Worm (Caenorhabditis elegans): Measurements from ENCODE around the gene F09E10.5.

The F09E10.5 gene

ce11 chrX:1453770-1454169 is 40.4 kb downstream of the F09E10.5 start, which contains the start of gene cebp-1:
Gene cebp-1 (minus strand): TSS chrX:1453868.
- peak; percentile 23 for TF ChIP-seq sma-3 (GFP tag; optimal IDR thresholded peaks at IDR 0.05)
- no peak for TF ChIP-seq ceh-16 (tag; optimal IDR thresholded peaks at IDR 0.05)
- TF ChIP-seq unc-62 (GFP tag; optimal IDR thresholded peaks at IDR 0.05) = no peak
- no peak for TF ChIP-seq nhr-10 (tag; optimal IDR thresholded peaks at IDR 0.05)
- TF ChIP-seq elt-3 (tag; optimal IDR thresholded peaks at IDR 0.05) = no peak
- no peak for TF ChIP-seq nhr-23 (tag; optimal IDR thresholded peaks at IDR 0.05)
- no peak for TF ChIP-seq Y55F3AM.14 (GFP tag; optimal IDR thresholded peaks at IDR 0.05)
- TF ChIP-seq sma-9 (GFP tag; optimal IDR thresholded peaks at IDR 0.05) = peak; percentile 85
- TF ChIP-seq sma-9 (tag; optimal IDR thresholded peaks at IDR 0.05) = no peak
- TF ChIP-seq nhr-129 (tag; optimal IDR thresholded peaks at IDR 0.05) = no peak
- TF ChIP-seq nhr-11 (tag; optimal IDR thresholded peaks at IDR 0.05) = no peak
- TF ChIP-seq unc-55 (GFP tag; optimal IDR thresholded peaks at IDR 0.05) = peak; percentile 36
- TF ChIP-seq alr-1 (tag; optimal IDR thresholded peaks at IDR 0.05) = no peak
- peak; percentile 63 for TF ChIP-seq blmp-1 (tag; optimal IDR thresholded peaks at IDR 0.05; ENCODE audit: insufficient read depth)
- TF ChIP-seq zag-1 (tag; optimal IDR thresholded peaks at IDR 0.05) = no peak
- no peak for TF ChIP-seq dmd-4 (tag; optimal IDR thresholded peaks at IDR 0.05)
- no peak for TF ChIP-seq mdl-1 (tag; optimal IDR thresholded peaks at IDR 0.05)
- no peak for TF ChIP-seq nhr-21 (tag; optimal IDR thresholded peaks at IDR 0.05)
- no peak for TF ChIP-seq snpc-4 (tag; optimal IDR thresholded peaks at IDR 0.05)
- no peak for TF ChIP-seq ztf-4 (tag; optimal IDR thresholded peaks at IDR 0.05)
- TF ChIP-seq nhr-77 (tag; optimal IDR thresholded peaks at IDR 0.05) = no peak
- TF ChIP-seq sem-4 (tag; optimal IDR thresholded peaks at IDR 0.05) = no peak
- no peak for TF ChIP-seq nhr-237 (tag; optimal IDR thresholded peaks at IDR 0.05)
- no peak for TF ChIP-seq nhr-12 (tag; optimal IDR thresholded peaks at IDR 0.05)
- TF ChIP-seq peb-1 (tag; optimal IDR thresholded peaks at IDR 0.05) = no peak
- no peak for TF ChIP-seq ZK546.5 (tag; optimal IDR thresholded peaks at IDR 0.05)
- TF ChIP-seq skn-1 (tag; optimal IDR thresholded peaks at IDR 0.05) = no peak
- TF ChIP-seq ama-1 (optimal IDR thresholded peaks at IDR 0.05) = peak; percentile 30
- no peak for TF ChIP-seq gmeb-1 (tag; optimal IDR thresholded peaks at IDR 0.05)
- no peak for TF ChIP-seq lin-13 (GFP tag; optimal IDR thresholded peaks at IDR 0.05)
- TF ChIP-seq F13H6.1 (tag; optimal IDR thresholded peaks at IDR 0.05) = peak; percentile 18
- TF ChIP-seq fos-1 (tag; optimal IDR thresholded peaks at IDR 0.05) = peak; percentile 89
- TF ChIP-seq crh-2 (tag; optimal IDR thresholded peaks at IDR 0.05) = no peak
- TF ChIP-seq elt-1 (tag; optimal IDR thresholded peaks at IDR 0.05) = no peak
- peak in 1 of 2 experiments; percentile 7 for TF ChIP-seq lsy-2 (tag; optimal IDR thresholded peaks at IDR 0.05)
- peak; percentile 33 for TF ChIP-seq egl-27 (tag; optimal IDR thresholded peaks at IDR 0.05)
- TF ChIP-seq R02D3.7 (tag; optimal IDR thresholded peaks at IDR 0.05) = no peak
- no peak for TF ChIP-seq lin-39 (tag; optimal IDR thresholded peaks at IDR 0.05)
- no peak for TF ChIP-seq unc-39 (tag; optimal IDR thresholded peaks at IDR 0.05)
- TF ChIP-seq mab-5 (tag; optimal IDR thresholded peaks at IDR 0.05) = no peak

DNA sequence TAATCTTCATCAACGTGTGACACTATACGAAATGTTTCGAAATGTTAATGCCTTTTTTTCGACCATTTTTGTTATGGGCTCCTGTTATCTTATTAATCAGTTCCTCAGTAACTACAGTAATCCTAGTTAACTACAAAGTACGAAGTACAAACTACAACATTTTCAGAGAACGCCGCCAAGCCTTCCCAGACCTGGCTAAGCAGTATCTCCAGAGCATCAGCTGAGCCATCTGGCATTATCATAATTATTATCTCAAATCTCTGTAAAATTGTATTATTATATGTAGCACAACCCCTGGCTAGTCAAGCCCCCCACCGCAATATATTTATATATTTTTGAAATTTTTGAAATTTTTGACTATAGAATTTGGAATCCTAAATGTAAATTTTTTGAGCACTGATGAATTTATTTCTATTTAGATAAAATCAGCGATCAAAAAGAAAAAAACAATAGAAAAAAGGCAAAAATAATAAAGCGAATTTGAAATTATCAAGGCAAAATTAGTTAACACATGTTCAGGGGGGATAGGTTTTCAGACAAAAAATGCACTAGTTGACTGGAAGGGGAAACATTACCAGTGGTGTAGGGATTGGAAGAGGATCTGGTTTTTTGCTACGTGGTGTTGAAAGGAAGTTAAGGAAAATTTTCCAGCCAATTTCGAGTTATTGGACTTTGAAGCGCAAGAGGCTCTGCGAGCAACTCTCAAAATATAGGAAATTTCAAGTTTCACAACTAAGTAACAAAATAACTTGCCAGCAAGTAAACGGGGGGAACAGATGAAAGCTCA is 42.1 kb downstream of the F09E10.5 start:
- TF ChIP-seq ama-1 (optimal IDR thresholded peaks at IDR 0.05) = peak; percentile 83
- TF ChIP-seq lin-39 (tag; optimal IDR thresholded peaks at IDR 0.05) = no peak
- peak; percentile 32 for TF ChIP-seq ztf-4 (tag; optimal IDR thresholded peaks at IDR 0.05)
- TF ChIP-seq F13H6.1 (tag; optimal IDR thresholded peaks at IDR 0.05) = peak; percentile 20
- no peak for TF ChIP-seq nhr-25 (tag; optimal IDR thresholded peaks at IDR 0.05)
- TF ChIP-seq ZK546.5 (tag; optimal IDR thresholded peaks at IDR 0.05) = no peak

DNA sequence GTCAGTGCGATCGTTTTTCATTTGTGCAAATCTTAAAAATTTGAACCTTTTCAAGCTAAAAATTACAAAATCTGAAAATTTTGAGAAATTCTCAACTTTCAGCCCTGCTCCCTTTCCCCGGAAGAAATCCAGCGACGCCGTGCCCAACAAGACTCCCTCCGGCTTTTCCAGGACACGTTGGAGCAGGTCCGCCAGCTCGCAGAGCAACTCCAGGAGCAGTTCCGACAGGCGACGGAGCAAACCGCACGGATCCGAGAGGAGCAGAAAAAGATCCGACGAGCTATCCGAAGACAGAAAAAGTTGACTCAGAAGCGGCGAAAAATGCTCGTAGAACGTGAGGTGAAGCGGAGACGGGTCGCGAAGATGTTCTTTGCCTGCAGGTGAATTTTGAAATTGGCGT is 42.9 kb downstream of the F09E10.5 start:
- TF ChIP-seq elt-3 (tag; optimal IDR thresholded peaks at IDR 0.05) (no peak), ztf-1 (GFP tag; conservative IDR thresholded peaks at IDR 0.05) (no peak), mbf-1 (tag; optimal IDR thresholded peaks at IDR 0.05) (no peak), R02D3.7 (tag; optimal IDR thresholded peaks at IDR 0.05) (no peak), dmd-4 (tag; optimal IDR thresholded peaks at IDR 0.05) (no peak), nhr-12 (tag; optimal IDR thresholded peaks at IDR 0.05) (no peak), nhr-77 (tag; optimal IDR thresholded peaks at IDR 0.05) (no peak), unc-55 (GFP tag; optimal IDR thresholded peaks at IDR 0.05) (no peak), mab-5 (tag; optimal IDR thresholded peaks at IDR 0.05) (no peak), snpc-4 (tag; optimal IDR thresholded peaks at IDR 0.05) (no peak), nhr-10 (tag; optimal IDR thresholded peaks at IDR 0.05) (no peak), ZK546.5 (tag; optimal IDR thresholded peaks at IDR 0.05) (no peak), mdl-1 (tag; optimal IDR thresholded peaks at IDR 0.05) (no peak)
